Worm (Caenorhabditis elegans) whole organism, young adult: ENCODE results near the gene fem-2.

Experiments used
- F37B4.10 ChIP-seq: fragments of 200-800 bp; sonication (Bioruptor generic); IDR thresholded peaks from 2 replicates; pipeline ENCODE4 v1.3.6; 2022; ENCODE audit warnings: missing genetic modification characterization, missing compliant biosample characterization
- attf-6 ChIP-seq: fragments of 200-800 bp; sonication (Bioruptor generic); IDR thresholded peaks from 2 replicates; pipeline ENCODE4 v1.3.6; 2022; ENCODE audit warnings: missing genetic modification reagents, missing genetic modification characterization, missing compliant biosample characterization
- somi-1 ChIP-seq: fragments of 200-800 bp; sonication (Bioruptor generic); optimal IDR thresholded peaks from 2 replicates; lab custom pipeline; 2018; ENCODE audit warnings: mild to moderate bottlenecking, missing genetic modification characterization, missing compliant biosample characterization
- xnd-1 ChIP-seq: sonication (generic microtip); optimal IDR thresholded peaks from 2 replicates; lab custom pipeline; 2016; ENCODE audit warnings: missing genotype, missing genetic modification reagents, missing genetic modification characterization, missing compliant biosample characterization
- ztf-22 ChIP-seq: fragments of 200-800 bp; sonication (Bioruptor generic); optimal IDR thresholded peaks from 2 replicates; lab custom pipeline; 2018; ENCODE audit warnings: mild to moderate bottlenecking, missing genetic modification characterization, moderate library complexity, missing compliant biosample characterization
- ztf-25 ChIP-seq: fragments of 200-800 bp; sonication (Bioruptor generic); IDR thresholded peaks from 2 replicates; pipeline ENCODE4 v1.3.6; 2022; ENCODE audit warnings: missing genetic modification reagents, missing genetic modification characterization, missing compliant biosample characterization

- TF ChIP-seq xnd-1 (tag; lab: Kevin White, UChicago) (no peak), F37B4.10 (GFP tag; lab: Robert Waterston, UW) (no peak), ztf-22 (GFP tag; lab: Kevin White, UChicago) (no peak), somi-1 (no peak), ztf-25 (GFP tag; lab: Robert Waterston, UW) (no peak), attf-6 (GFP tag; lab: Robert Waterston, UW) (no peak)
Observed at ce11 chrIII:605415-606054, 28.9 kb downstream of the fem-2 start, which contains the start of the genes Y55B1AR.4 and ttr-7.
